Worm (Caenorhabditis elegans): Measurements from ENCODE around the gene F36H9.4.

- no peak for TF ChIP-seq nfya-2 (GFP tag; IDR thresholded peaks at IDR 0.05)
- no peak for TF ChIP-seq mel-28 (tag; optimal IDR thresholded peaks at IDR 0.05; ENCODE audit: borderline replicate concordance)
- no peak for TF ChIP-seq madf-6 (GFP tag; IDR thresholded peaks at IDR 0.05)
- no peak for TF ChIP-seq C17E4.6 (GFP tag; IDR thresholded peaks at IDR 0.05)
- TF ChIP-seq Y53G8AR.9 (GFP tag; conservative IDR thresholded peaks at IDR 0.05), result no peak
- TF ChIP-seq mcd-1 (GFP tag; IDR thresholded peaks at IDR 0.05), result no peak
- TF ChIP-seq ceh-100 (GFP tag; IDR thresholded peaks at IDR 0.05), result no peak
Measured at ce11 chrV:1779994-1780393, 958 bp upstream of the F36H9.4 start.

Measured in whole organism, young adult.